Fruit fly (Drosophila melanogaster): ENCODE results near the gene Wdr81.

dm6 chr2L:12038177-12038581 is 17.4 kb upstream of the Wdr81 start, which contains the start of gene Tom70:
- TF ChIP-seq fru (GFP tag; optimal IDR thresholded peaks at IDR 0.05) (no peak), Dif (GFP tag; optimal IDR thresholded peaks at IDR 0.05; ENCODE audit: partially characterized antibody) (no peak), CG32264 (GFP tag; optimal IDR thresholded peaks at IDR 0.05) (no peak), sage (GFP tag; optimal IDR thresholded peaks at IDR 0.05) (no peak), Abd-B (GFP tag; optimal IDR thresholded peaks at IDR 0.05) (no peak)

Measured in whole organism, wandering third instar larva.